Worm (Caenorhabditis elegans) whole organism, dauer: ENCODE data around the gene cdk-1.

Experiments used
- unc-62 ChIP-seq: sonication (generic microtip); optimal IDR thresholded peaks from 2 replicates; lab custom pipeline; 2017; ENCODE audit warnings: missing biosample characterization, missing genetic modification reagents, missing genetic modification characterization

The cdk-1 gene

DNA sequence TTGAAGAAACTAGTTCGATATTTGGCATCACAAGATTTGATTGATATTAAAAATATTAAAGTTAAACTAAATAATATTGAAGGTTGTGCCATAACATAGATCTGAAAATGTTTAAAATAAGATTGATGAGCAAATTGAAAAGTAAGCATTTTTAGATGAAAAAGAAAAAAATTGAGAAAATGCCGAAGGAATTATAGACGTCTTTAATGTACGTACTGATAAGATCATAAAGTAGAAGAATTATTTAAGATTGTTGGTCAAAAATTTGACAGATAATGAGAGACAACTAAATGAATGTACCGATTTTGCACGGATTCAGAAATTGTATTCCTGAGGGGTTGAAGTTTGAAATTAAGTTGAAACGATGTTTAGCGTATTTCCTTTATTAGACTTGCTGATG is 27.1 kb upstream of the cdk-1 start, which contains the start of gene ncx-7:
Gene ncx-7 (minus strand): TSS at position 101 of the 400 bp plus-strand sequence.
- no peak for TF ChIP-seq unc-62 (GFP tag; lab: Kevin White, UChicago)

DNA sequence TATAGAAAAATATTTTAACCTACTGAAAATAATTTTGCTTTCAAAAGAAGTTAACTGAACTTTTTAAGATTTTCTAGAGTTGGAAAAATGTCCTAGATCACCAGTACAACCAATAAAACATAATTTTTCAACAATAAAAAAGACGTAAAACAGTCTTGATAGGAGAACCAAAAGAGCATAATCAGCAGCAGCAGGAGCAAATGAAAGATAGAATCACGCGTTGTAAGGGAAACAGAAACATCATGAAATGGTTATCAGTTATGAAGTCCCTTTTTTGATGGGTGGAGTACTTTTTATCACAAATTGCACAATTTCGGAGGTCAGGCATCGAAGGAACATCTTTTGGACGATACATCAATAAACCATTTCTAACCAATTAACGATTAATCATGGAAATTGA is 25.3 kb upstream of the cdk-1 start:
- no peak for TF ChIP-seq unc-62 (GFP tag; lab: Kevin White, UChicago)

DNA sequence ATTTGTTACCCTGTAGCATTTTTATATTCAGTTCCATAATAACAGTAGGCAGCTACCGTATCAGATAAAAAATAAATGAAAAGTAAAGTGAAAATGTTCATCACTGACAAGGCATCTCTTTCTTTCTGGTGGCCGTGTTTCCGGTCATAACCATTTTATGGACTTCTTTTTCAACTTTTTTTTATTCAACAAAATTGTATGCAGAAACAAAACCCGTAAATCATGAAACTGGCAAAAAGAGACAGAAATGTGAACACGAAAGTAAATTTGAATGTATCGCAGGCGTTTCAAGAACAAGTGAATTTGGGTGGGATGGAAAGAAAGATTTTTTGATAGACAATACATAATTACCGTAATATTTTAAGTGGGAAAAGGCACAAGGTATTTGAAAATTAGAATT is 22.2 kb upstream of the cdk-1 start, which contains the start of gene clec-162:
Gene clec-162 (minus strand): TSS at position 101 of the 400 bp plus-strand sequence.
- no peak for TF ChIP-seq unc-62 (GFP tag; lab: Kevin White, UChicago)

DNA sequence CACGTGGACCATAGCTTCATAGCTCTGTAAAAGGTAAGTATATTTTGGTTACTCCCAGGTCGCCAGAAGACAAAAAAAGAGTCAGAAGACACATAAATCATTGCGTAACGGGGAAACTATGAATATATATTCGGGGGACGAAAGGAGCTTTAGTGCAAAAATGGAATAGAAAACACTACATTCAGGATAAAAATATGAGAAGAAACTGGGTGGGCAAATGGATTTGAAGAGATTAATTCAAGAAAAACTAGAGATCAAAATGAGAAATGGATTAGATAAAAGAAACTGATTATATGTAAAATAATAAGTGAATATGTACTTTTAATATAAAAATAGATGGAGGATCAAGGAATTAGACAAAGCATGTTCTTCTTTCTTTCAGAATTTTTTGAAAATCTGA is 19.8 kb upstream of the cdk-1 start, which contains the start of gene C07A9.12:
Gene C07A9.12 (minus strand): TSS at position 101 of the 400 bp plus-strand sequence.
- TF ChIP-seq unc-62 (GFP tag; lab: Kevin White, UChicago): no peak

DNA sequence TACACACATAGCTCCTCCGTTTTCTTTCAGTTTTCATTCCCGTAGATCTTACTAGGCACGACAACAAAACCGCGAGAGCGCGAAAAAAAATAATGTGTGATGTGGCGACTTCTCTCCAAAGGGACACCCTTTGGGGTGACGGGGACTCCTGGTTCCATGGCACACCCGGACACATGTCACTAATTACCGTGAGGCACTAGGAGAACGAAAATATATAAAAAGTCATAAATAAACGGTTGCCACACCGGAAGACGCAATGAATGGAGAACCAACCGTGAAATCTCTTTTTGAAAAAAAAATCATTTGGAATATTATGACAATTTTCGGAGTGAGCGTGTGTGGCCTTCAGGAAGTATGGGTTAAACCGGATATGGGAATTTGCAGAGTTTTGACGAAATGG is 16.9 kb upstream of the cdk-1 start:
- no peak for TF ChIP-seq unc-62 (GFP tag; lab: Kevin White, UChicago)

DNA sequence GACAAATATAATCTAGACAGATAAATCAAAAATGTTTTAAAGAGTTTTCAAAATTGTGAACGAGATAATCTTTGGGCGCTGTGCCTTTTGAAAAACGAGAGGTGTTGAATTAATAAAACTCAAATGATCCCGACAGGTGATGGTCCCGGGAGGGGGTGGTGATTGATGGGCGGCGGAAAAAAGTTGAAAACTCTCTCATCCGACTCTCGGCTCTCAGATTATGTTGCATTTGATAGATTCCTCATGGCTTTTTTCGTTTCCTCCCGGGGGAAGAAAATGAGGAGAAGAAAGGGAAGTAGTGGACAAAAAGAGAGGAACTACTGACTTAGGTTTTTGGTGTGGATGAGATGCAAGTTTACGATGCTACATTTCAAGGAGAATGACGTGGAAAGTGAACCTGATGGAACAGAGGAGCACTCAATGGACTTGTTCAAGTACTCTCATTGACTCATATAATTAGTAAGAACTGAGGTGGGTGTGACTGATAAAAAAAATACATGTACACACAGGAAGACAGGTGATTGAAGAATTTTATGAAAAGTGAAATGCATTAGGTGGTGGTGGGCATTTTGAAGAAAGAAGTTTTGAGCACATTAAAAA is 15.9 kb upstream of the cdk-1 start:
- TF ChIP-seq unc-62 (GFP tag; lab: Kevin White, UChicago): no peak

DNA sequence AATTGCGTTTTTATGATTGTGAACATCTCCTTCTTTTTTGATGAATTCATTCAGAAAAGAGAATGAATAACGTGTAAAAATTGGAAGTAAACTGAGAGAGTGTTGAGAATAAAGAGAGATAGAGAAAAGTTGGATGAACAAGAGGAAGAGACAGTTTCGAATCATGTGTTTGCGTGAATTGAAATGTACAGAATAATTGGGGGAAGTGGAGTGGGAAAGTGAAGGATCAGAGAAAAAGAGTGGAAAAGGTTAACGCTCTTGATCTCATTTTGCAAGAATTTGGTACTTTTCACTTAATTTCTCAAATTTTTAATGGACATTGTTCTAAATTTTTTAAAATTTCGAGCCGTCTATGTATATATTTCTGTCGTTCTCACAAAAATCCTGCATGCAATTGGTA is 13.9 kb upstream of the cdk-1 start:
- TF ChIP-seq unc-62 (GFP tag; lab: Kevin White, UChicago): no peak

DNA sequence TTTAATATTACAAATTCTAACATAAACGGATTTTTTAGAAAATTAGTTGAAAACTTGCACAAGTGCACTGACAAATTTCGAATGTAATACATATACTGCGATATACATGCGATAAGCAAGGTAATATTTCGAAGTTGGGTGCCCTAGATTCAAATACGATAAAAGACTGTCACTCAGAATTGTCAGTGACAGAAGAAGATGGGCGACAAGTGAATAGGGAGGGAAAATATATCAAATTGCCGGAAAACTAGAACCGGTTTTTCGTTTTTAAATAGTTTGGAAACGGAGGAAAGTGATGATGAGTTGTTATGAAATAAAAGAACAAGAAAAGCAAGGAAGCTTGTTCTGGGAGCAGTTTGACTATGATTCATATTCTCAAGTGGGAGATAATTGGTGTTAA is 13.2 kb upstream of the cdk-1 start:
- no peak for TF ChIP-seq unc-62 (GFP tag; lab: Kevin White, UChicago)

DNA sequence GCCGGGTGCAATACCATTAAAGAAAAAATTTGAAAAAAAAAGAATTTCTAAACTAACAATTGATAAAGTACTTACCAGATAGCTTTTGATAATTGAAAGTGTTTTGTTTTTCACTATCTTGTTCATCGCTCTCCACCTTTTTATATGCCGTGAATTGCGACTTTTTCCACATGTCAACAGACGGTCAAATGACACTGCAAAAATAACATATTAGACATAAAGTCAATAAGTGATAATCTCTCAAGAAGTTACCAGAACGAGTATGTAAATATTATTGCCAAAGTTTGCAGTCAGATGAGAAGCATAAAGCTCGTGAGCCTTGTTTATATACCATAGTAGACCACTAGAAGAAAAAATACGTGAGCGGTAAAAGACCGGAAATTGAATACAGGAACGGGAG is 11.4 kb upstream of the cdk-1 start, which contains the start of gene dao-6:
Gene dao-6 (minus strand): TSS at position 345 of the 400 bp plus-strand sequence.
- TF ChIP-seq unc-62 (GFP tag; lab: Kevin White, UChicago): no peak

DNA sequence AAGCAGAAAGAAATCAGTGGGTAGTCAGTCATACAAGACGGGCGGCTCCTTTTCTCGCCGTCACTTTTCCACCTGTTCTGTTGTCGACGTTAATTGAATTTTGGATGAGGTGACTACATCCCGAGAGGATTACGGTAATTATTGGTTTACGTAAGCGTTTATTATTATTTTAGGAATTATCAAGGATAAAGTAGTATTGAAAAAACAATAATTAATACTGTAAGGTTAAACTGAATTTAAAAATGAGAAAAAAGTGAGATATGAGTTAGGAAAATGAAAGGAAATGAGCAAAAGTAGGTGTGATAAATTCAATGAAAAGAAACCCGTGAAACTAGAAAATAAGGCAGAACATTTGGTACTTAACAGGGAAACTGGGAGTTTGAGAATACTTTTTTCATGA is 8.3 kb upstream of the cdk-1 start, which contains the start of gene hlh-4:
Gene hlh-4 (minus strand): TSS at position 101 of the 400 bp plus-strand sequence.
- no peak for TF ChIP-seq unc-62 (GFP tag; lab: Kevin White, UChicago)

DNA sequence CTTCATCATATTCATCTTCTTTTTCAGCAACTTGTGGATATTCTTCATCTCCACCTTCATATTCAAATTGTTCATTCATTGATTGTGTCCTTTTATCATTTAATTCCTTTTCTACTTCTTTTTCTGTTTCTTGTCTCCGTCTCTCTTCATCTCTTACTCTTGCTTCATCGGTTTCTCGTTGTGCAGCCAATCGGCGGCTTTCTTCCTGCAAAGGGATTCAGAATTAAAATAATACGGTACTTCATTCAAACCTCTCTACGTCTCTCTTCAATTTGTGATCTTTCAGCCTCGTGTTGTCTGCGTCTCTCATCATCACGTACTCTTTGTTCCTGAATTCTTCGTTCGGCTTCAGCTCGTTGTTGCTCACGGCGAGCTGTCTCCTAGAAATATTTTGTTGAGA is 6.6 kb upstream of the cdk-1 start:
- no peak for TF ChIP-seq unc-62 (GFP tag; lab: Kevin White, UChicago)

DNA sequence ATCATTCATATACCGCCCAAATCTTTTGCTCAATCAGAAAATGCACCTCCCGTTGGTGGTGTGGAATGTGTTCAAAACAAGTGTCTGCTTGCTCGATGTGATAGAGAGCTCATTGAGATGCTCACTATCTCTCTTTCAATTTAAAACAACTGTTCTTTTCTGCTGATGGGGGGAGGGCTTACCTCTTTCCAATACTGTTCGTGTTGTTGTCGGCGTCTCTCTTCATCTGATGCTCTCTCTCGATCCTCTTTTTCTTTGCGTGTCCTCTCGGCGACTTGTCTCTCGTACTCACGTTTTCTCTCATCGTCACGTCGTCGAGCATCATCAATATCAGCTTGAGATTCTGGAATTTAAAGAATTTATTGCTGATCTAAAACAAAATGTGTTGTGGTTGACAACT is 5.3 kb upstream of the cdk-1 start:
- TF ChIP-seq unc-62 (GFP tag; lab: Kevin White, UChicago): no peak

DNA sequence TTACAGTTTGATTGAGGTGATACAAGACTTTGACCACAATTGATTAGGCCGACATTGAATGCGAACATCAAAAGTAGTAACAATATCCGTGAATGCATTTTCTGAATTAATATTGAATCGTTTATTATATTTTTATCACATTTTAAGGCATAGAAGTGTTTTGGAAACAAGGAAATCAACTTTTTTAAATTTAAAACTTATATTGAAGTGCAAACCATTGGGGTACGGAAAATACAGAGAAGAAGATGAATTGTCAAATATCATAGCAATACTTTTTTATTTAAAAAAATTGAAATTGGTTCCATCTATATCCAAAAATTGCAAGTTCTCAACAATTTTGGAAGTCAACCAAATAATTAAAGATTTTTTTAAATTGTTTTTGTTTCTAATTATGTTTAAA is 4.0 kb upstream of the cdk-1 start, which contains the start of gene T05G5.1:
Gene T05G5.1 (minus strand): TSS at position 101 of the 400 bp plus-strand sequence.
- no peak for TF ChIP-seq unc-62 (GFP tag; lab: Kevin White, UChicago)

DNA sequence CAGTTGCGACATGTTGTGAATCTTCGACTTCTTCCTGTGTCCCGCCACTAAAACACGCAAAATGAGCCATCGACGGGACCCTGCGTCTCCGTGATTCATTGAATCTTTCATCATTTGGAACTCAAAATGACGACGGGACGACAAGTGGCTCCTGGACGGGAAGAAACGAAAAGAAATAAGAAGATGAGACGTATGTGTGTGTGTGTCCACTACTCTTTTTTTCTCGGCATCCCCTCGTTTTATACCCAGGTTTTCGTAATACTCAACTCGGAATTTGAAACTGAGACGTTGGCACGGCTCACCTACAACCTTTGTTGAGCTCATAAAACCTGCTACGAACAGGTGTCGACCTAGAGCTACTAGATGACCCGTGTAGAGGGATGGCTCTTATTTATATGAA is 2.7 kb upstream of the cdk-1 start:
- no peak for TF ChIP-seq unc-62 (GFP tag; lab: Kevin White, UChicago)

DNA sequence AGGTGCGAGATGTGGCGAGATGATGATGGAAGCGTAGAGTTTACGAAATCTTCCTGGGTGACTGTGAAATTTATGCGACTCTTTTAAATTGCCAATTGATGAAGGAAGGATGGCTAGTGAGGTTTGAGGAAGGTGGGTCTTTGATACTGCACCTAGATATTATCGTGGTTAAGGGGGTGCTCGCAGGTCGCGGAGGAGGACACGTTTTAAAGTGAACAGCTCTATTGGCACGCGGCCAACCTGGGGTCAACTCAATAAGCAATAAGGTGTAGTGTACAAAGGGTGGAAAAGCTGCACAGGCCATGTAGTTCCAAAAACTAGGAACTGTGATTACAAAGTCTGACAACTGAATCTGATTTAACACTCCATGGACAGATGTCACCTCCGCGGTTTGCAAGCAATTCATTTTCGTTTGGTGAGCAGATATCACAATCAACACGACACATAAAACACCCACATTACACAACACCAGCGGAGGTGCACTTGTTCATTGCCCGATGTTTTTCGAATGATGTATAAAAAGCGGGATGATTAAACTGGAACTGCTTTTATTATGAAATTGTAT is 1.9 kb upstream of the cdk-1 start:
- no peak for TF ChIP-seq unc-62 (GFP tag; lab: Kevin White, UChicago)

DNA sequence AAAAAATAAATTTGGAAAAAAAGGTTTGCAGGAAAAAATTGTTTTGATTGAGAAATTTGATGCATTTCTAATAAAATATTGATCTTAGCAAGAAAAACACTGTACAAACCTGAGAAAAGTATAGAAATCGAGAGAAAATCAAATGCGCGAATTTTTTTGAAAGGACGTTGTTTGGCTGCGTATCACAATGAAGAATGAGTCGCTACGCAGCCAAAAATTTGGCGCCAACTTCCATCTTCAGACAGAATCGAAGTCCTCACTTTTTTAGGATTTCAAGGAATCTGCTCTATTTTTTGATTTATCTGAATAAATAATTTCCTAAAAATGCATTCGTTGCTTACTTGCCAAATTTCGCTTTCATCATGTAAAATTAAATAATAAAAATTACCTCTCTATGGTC is 607 bp upstream of the cdk-1 start:
- no peak for TF ChIP-seq unc-62 (GFP tag; lab: Kevin White, UChicago)

DNA sequence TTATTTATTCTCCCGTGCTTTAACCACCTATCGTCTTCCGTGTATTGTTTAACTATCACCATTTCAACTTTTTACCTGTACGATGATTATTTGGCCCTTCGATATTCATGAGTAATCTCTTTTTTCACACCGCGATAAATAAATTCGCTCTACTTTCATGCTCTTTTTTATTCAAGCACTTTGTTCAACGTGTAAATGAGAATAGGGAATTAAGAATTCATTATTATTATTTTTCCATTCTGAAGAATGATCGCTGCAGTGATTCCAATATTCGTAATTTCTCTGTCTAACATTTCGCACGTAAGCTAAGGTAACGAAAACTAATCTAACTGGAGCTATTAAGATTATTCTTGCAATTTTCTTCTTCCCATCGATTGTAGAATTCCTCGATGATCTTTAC is 1.4 kb downstream of the cdk-1 start, which contains the start of gene T05G5.4:
Gene T05G5.4 (plus strand): TSS at position 241 of the 400 bp plus-strand sequence.
- TF ChIP-seq unc-62 (GFP tag; lab: Kevin White, UChicago): no peak
